Fruit fly (Drosophila melanogaster): ENCODE measurements around the gene CG34325.

dm6 chrX:16718169-16718723, 3.0 kb downstream of the CG34325 start:
- TF ChIP-seq CG8478 (optimal IDR thresholded peaks at IDR 0.05), result no peak
- TF ChIP-seq usp (GFP tag; optimal IDR thresholded peaks at IDR 0.05), result no peak
